Worm (Caenorhabditis elegans) whole organism, L3 larva: ENCODE measurements around the gene D2021.4.

ENCODE experiments used
- aly-2 ChIP-seq: fragments of 150-350 bp; optimal IDR thresholded peaks from 2 replicates; lab custom pipeline; 2014; ENCODE audit warnings: missing biosample characterization, missing genetic modification characterization
- ceh-82 ChIP-seq: fragments of 150-350 bp; optimal IDR thresholded peaks from 2 replicates; lab custom pipeline; 2014; ENCODE audit warnings: missing biosample characterization, missing genetic modification characterization
- elt-1 ChIP-seq: fragments of 150-350 bp; optimal IDR thresholded peaks from 2 replicates; lab custom pipeline; 2014; ENCODE audit warnings: missing biosample characterization, missing genetic modification characterization
- elt-3 ChIP-seq, 3 experiments: fragments of 150-350 bp in 1 of 3; sonication (generic microtip) in 2 of 3; optimal IDR thresholded peaks; 2 replicates in 2 of 3; 4 replicates in 1 of 3; lab custom pipeline; 2014 to 2017; ENCODE audit warnings: missing biosample characterization in 3 of 3, missing genetic modification characterization in 3 of 3
- eor-1 ChIP-seq, 2 experiments: fragments of 150-350 bp; optimal IDR thresholded peaks; 2 replicates each; lab custom pipeline; 2014 to 2018; ENCODE audit warnings: missing biosample characterization in 2 of 2, missing genetic modification characterization in 2 of 2
- fkh-10 ChIP-seq: sonication (generic microtip); optimal IDR thresholded peaks from 2 replicates; lab custom pipeline; 2017; ENCODE audit warnings: missing biosample characterization, missing genetic modification reagents, missing genetic modification characterization
- fos-1 ChIP-seq: fragments of 150-350 bp; optimal IDR thresholded peaks from 2 replicates; lab custom pipeline; 2014; ENCODE audit warnings: missing biosample characterization, missing genetic modification characterization
- lsy-12 ChIP-seq: sonication (generic microtip); optimal IDR thresholded peaks from 2 replicates; lab custom pipeline; 2016; ENCODE audit warnings: mild to moderate bottlenecking, missing genetic modification characterization, missing compliant biosample characterization
- mdl-1 ChIP-seq: fragments of 150-350 bp; optimal IDR thresholded peaks from 2 replicates; lab custom pipeline; 2014; ENCODE audit warnings: missing biosample characterization, missing genetic modification characterization
- pqm-1 ChIP-seq: fragments of 150-350 bp; optimal IDR thresholded peaks from 2 replicates; lab custom pipeline; 2017; ENCODE audit warnings: missing biosample characterization, missing genetic modification characterization, inconsistent platforms

DNA sequence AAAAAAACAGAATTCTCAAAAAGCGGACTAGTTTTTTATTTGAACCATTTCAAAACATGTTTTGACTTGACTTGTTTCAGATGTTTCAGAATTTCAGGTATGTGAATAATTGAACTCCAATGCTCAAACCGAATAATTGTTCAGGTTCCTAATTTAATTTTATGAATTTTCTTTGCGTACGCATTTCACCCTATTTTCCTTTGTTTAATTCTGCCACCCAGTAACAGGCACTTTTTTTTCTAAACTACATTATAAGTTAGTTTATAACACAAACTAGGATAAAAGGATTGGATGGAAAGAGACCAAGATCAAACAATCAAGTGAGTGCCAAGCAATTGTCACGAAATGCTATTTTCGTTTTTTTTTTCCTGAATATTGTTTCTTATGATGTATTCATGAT is 49.6 kb upstream of the D2021.4 start:
- TF ChIP-seq ceh-82 (tag; lab: Kevin White, UChicago) (no peak), eor-1 (tag; optimal IDR thresholded peaks at IDR 0.05; lab: Kevin White, UChicago) (no peak), elt-3 (tag; optimal IDR thresholded peaks at IDR 0.05; lab: Kevin White, UChicago) (no peak), elt-1 (tag; lab: Kevin White, UChicago) (no peak), mdl-1 (tag; lab: Kevin White, UChicago) (no peak), pqm-1 (tag; lab: Kevin White, UChicago) (no peak), fkh-10 (no peak), lsy-12 (tag; lab: Kevin White, UChicago) (no peak), fos-1 (tag; lab: Kevin White, UChicago) (no peak), aly-2 (no peak)
